Fruit fly (Drosophila melanogaster) Kc167 (cell line): ENCODE measurements around the gene Dus2.

Source experiments
- Myc ChIP-seq: fragments of >200 bp; optimal IDR thresholded peaks from 2 replicates; lab custom pipeline; 2017; ENCODE audit warnings: missing external identifiers
- ttk ChIP-seq: sonication (Bioruptor generic); optimal IDR thresholded peaks from 2 replicates; lab custom pipeline; 2017; ENCODE audit warnings: missing external identifiers

- TF ChIP-seq ttk (lab: Kevin White, UChicago) = no peak
- no peak for TF ChIP-seq Myc (lab: Kevin White, UChicago)
Measured at dm6 chrX:14247035-14247786, 9.4 kb downstream of the Dus2 start, which contains the start of gene mud.
